Worm (Caenorhabditis elegans) whole organism, late embryonic: ENCODE data around the gene ztf-1.

ENCODE experiments used
- ahr-1 ChIP-seq: sonication (generic microtip); optimal IDR thresholded peaks from 2 replicates; lab custom pipeline; 2016; ENCODE audit warnings: missing genetic modification characterization, missing compliant biosample characterization
- ama-1 ChIP-seq: fragments of 150-350 bp; optimal IDR thresholded peaks from 2 replicates; lab custom pipeline; 2014
- elt-2 ChIP-seq: sonication (generic microtip); optimal IDR thresholded peaks from 2 replicates; lab custom pipeline; 2016; ENCODE audit warnings: missing genetic modification reagents, missing genetic modification characterization, missing compliant biosample characterization

DNA sequence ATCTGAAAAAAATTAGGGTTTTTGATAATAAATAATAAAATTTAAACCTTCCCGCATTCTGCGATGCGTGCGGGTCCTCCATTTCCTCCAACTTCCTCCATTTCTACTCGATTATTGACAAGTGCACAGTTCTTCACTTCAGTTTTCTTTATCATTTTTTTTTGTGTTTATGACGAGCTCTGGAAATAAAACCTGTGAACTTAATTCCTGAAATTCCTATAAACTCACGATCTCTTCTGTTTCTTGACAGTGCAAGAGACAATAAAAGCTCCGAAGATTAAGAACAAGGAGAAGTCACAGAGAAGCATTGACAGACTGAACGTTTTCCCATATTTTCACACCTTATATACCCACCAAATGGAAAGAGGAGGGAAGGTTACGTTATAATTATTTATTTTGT lies 20.3 kb downstream of the ztf-1 start, which contains the start of gene K02D10.3:
- TF ChIP-seq ahr-1 (tag; lab: Kevin White, UChicago): no peak
- no peak for TF ChIP-seq elt-2 (tag; lab: Kevin White, UChicago)
- no peak for TF ChIP-seq ama-1
